Worm (Caenorhabditis elegans): Measurements from ENCODE around the gene gpx-7.

Gene gpx-7

ce11 chrX:7752770-7753169 lies 46.8 kb downstream of the gpx-7 start, which contains the start of gene deg-1:
TSS of gene deg-1 (plus strand) at chrX:7753070.
- TF ChIP-seq unc-62 (GFP tag; optimal IDR thresholded peaks at IDR 0.05): no peak
- no peak for TF ChIP-seq unc-86 (tag; optimal IDR thresholded peaks at IDR 0.05)
- TF ChIP-seq nhr-20 (tag; optimal IDR thresholded peaks at IDR 0.05): no peak
- TF ChIP-seq egl-13 (tag; optimal IDR thresholded peaks at IDR 0.05): no peak
- no peak for TF ChIP-seq unc-98 (GFP tag; IDR thresholded peaks at IDR 0.05)

DNA sequence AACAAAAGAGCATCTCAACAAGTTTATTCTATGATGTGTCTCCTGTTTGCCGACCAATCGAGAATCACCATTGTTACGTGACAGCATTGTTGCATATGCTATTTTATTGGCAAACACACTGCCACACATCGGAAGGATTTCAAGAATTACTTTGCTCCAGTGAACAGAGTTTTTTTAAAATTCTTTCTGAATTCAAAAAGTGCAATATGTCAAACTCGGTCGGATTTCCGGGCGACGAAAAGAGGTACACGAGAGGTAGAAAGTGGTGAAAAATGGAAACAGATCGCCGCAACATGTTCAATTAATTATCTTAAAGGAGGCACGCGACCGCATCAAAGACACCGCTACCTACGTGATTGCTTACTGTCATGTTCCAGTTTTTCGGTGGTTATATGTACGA lies 49.5 kb downstream of the gpx-7 start:
- no peak for TF ChIP-seq jun-1 (tag; optimal IDR thresholded peaks at IDR 0.05)
- TF ChIP-seq efl-1 (optimal IDR thresholded peaks at IDR 0.05): no peak
- peak in 1 of 2 experiments; percentile 63 for TF ChIP-seq efl-1 (GFP tag; optimal IDR thresholded peaks at IDR 0.05 in 1 of 2)
